Fruit fly (Drosophila melanogaster) whole organism, embryonic: Measurements from ENCODE around the gene ssp3.

ENCODE experiments used
- Ada2b ChIP-seq: fragments of 200-800 bp; sonication (Bioruptor generic); IDR thresholded peaks from 2 replicates; pipeline ENCODE4 v1.3.6; 2022; ENCODE audit warnings: missing biosample characterization, missing genetic modification characterization
- CG10267 ChIP-seq: fragments of 200-800 bp; sonication (Bioruptor generic); optimal IDR thresholded peaks from 2 replicates; lab custom pipeline; 2018; ENCODE audit warnings: missing biosample characterization, mild to moderate bottlenecking, missing genetic modification characterization, moderate library complexity
- CG10543 ChIP-seq: fragments of 200-800 bp; sonication (Bioruptor generic); optimal IDR thresholded peaks from 3 replicates; lab custom pipeline; 2017; ENCODE audit warnings: missing biosample characterization, mild to moderate bottlenecking, missing genetic modification characterization, moderate library complexity
- CG11085 ChIP-seq: fragments of 200-800 bp; sonication (Bioruptor generic); IDR thresholded peaks from 2 replicates; pipeline ENCODE4 v1.3.6; 2022; ENCODE audit warnings: missing biosample characterization, missing genetic modification characterization
- CG11695 ChIP-seq: fragments of 200-800 bp; sonication (Bioruptor generic); IDR thresholded peaks from 3 replicates; pipeline ENCODE4 v1.3.6; 2022; ENCODE audit warnings: missing biosample characterization, missing genetic modification characterization
- CG12236 ChIP-seq: fragments of 200-800 bp; sonication (Bioruptor generic); optimal IDR thresholded peaks from 2 replicates; lab custom pipeline; 2016; ENCODE audit warnings: missing biosample characterization, missing genetic modification characterization
- CG1233 ChIP-seq: fragments of 200-800 bp; sonication (Bioruptor generic); optimal IDR thresholded peaks from 4 replicates; lab custom pipeline; 2018; ENCODE audit warnings: missing biosample characterization, mild to moderate bottlenecking, missing genetic modification characterization
- CG13894 ChIP-seq: fragments of 200-800 bp; sonication (Bioruptor generic); optimal IDR thresholded peaks from 3 replicates; lab custom pipeline; 2018; ENCODE audit warnings: missing biosample characterization, mild to moderate bottlenecking, missing genetic modification characterization, moderate library complexity
- CG14710 ChIP-seq: fragments of 200-800 bp; sonication (Bioruptor generic); optimal IDR thresholded peaks from 3 replicates; lab custom pipeline; 2019; ENCODE audit warnings: missing biosample characterization, mild to moderate bottlenecking, missing genetic modification characterization, moderate library complexity
- CG17829 ChIP-seq: fragments of 200-800 bp; optimal IDR thresholded peaks from 2 replicates; lab custom pipeline; 2019; ENCODE audit warnings: missing biosample characterization, mild to moderate bottlenecking, missing genetic modification characterization, moderate library complexity
- CG18262 ChIP-seq: fragments of 200-800 bp; optimal IDR thresholded peaks from 3 replicates; lab custom pipeline; 2019; ENCODE audit warnings: missing biosample characterization, mild to moderate bottlenecking, missing genetic modification characterization, moderate library complexity
- CG31365 ChIP-seq: fragments of 200-800 bp; sonication (Bioruptor generic); optimal IDR thresholded peaks from 2 replicates; lab custom pipeline; 2018; ENCODE audit warnings: missing biosample characterization, mild to moderate bottlenecking, missing genetic modification characterization
- CG34376 ChIP-seq: fragments of 200-800 bp; sonication (Bioruptor generic); optimal IDR thresholded peaks from 2 replicates; lab custom pipeline; 2018; ENCODE audit warnings: missing biosample characterization, mild to moderate bottlenecking, missing genetic modification characterization
- CG4820 ChIP-seq: fragments of 200-800 bp; sonication (Bioruptor generic); optimal IDR thresholded peaks from 3 replicates; lab custom pipeline; 2016; ENCODE audit warnings: missing biosample characterization, missing genetic modification characterization
- CG6765 ChIP-seq: fragments of 200-800 bp; sonication (Bioruptor generic); optimal IDR thresholded peaks from 3 replicates; lab custom pipeline; 2017; ENCODE audit warnings: missing biosample characterization, mild to moderate bottlenecking, missing genetic modification characterization
- CG7928 ChIP-seq: fragments of 200-800 bp; sonication (Bioruptor generic); optimal IDR thresholded peaks from 2 replicates; lab custom pipeline; 2017; ENCODE audit warnings: missing biosample characterization, mild to moderate bottlenecking, missing genetic modification characterization
- CG8359 ChIP-seq: fragments of 200-800 bp; sonication (Bioruptor generic); optimal IDR thresholded peaks from 2 replicates; lab custom pipeline; 2017; ENCODE audit warnings: missing biosample characterization, mild to moderate bottlenecking, missing genetic modification characterization, borderline replicate concordance
- CG9437 ChIP-seq: fragments of 200-800 bp; sonication (Bioruptor generic); optimal IDR thresholded peaks from 2 replicates; lab custom pipeline; 2018; ENCODE audit warnings: missing biosample characterization, mild to moderate bottlenecking, missing genetic modification characterization
- D19A ChIP-seq: fragments of 200-800 bp; optimal IDR thresholded peaks from 3 replicates; lab custom pipeline; 2019; ENCODE audit warnings: missing biosample characterization, mild to moderate bottlenecking, missing genetic modification characterization, moderate library complexity
- Dll ChIP-seq: fragments of 200-800 bp; sonication (Bioruptor generic); IDR thresholded peaks from 4 replicates; pipeline ENCODE4 v1.3.6; 2022; ENCODE audit warnings: missing biosample characterization, missing genetic modification characterization; ENCODE audit not compliant: partially characterized antibody
- Gsc ChIP-seq: fragments of 200-800 bp; sonication (Bioruptor generic); IDR thresholded peaks from 2 replicates; pipeline ENCODE4 v1.3.6; 2022; ENCODE audit warnings: missing biosample characterization, missing genetic modification characterization
- HHEX ChIP-seq: fragments of 200-800 bp; sonication (Bioruptor generic); optimal IDR thresholded peaks from 3 replicates; lab custom pipeline; 2017; ENCODE audit warnings: missing biosample characterization, mild to moderate bottlenecking, missing genetic modification characterization, missing genetic modification reagents
- HLH54F ChIP-seq: fragments of 200-800 bp; sonication (Bioruptor generic); optimal IDR thresholded peaks from 3 replicates; lab custom pipeline; 2016; ENCODE audit warnings: missing biosample characterization, missing genetic modification characterization
- Meics ChIP-seq: fragments of 200-800 bp; sonication (Bioruptor generic); optimal IDR thresholded peaks from 2 replicates; lab custom pipeline; 2017; ENCODE audit warnings: missing biosample characterization, mild to moderate bottlenecking, missing genetic modification characterization
- Myb ChIP-seq: fragments of 200-800 bp; sonication (Bioruptor generic); optimal IDR thresholded peaks from 2 replicates; lab custom pipeline; 2016; ENCODE audit warnings: missing biosample characterization, missing genetic modification characterization
- Nf-YA ChIP-seq: fragments of 200-800 bp; sonication (Bioruptor generic); IDR thresholded peaks from 2 replicates; pipeline ENCODE4 v1.3.6; 2022; ENCODE audit warnings: missing biosample characterization, missing genetic modification characterization
- Oli ChIP-seq: fragments of 200-800 bp; sonication (Bioruptor generic); optimal IDR thresholded peaks from 2 replicates; lab custom pipeline; 2018; ENCODE audit warnings: missing biosample characterization, mild to moderate bottlenecking, missing genetic modification characterization, moderate library complexity
- Rfx ChIP-seq: fragments of 200-800 bp; sonication (Bioruptor generic); IDR thresholded peaks from 2 replicates; pipeline ENCODE4 v1.3.6; 2022; ENCODE audit warnings: missing biosample characterization, missing genetic modification characterization
- Scr ChIP-seq: fragments of 200-800 bp; sonication (Bioruptor generic); IDR thresholded peaks from 2 replicates; pipeline ENCODE4 v1.3.6; 2022; ENCODE audit warnings: missing biosample characterization, missing genetic modification characterization; ENCODE audit not compliant: partially characterized antibody
- Sry-β ChIP-seq: fragments of 200-800 bp; sonication (Bioruptor generic); optimal IDR thresholded peaks from 2 replicates; lab custom pipeline; 2018; ENCODE audit warnings: missing biosample characterization, mild to moderate bottlenecking, missing genetic modification characterization, moderate library complexity
- Stat92E ChIP-seq, 3 experiments: fragments of >200 bp in 2 of 3; fragments of 200-800 bp in 1 of 3; sonication (Bioruptor generic) in 1 of 3; optimal IDR thresholded peaks; 2 replicates each; lab custom pipeline; 2017 to 2019; ENCODE audit warnings: missing biosample characterization in 3 of 3, missing genetic modification characterization in 3 of 3, mild to moderate bottlenecking in 1 of 3, moderate library complexity in 1 of 3
- ab ChIP-seq: fragments of 200-800 bp; sonication (Bioruptor generic); optimal IDR thresholded peaks from 2 replicates; lab custom pipeline; 2016; ENCODE audit warnings: missing biosample characterization, missing genetic modification characterization
- aop ChIP-seq: fragments of 200-800 bp; sonication (Bioruptor generic); IDR thresholded peaks from 2 replicates; pipeline ENCODE4 v1.3.6; 2022; ENCODE audit warnings: missing biosample characterization, missing genetic modification characterization
- ase ChIP-seq: fragments of 200-800 bp; sonication (Bioruptor generic); IDR thresholded peaks from 3 replicates; pipeline ENCODE4 v1.3.6; 2022; ENCODE audit warnings: missing biosample characterization, missing genetic modification characterization
- br ChIP-seq: fragments of >200 bp; optimal IDR thresholded peaks from 2 replicates; lab custom pipeline; 2017
- cad ChIP-seq: fragments of >200 bp; optimal IDR thresholded peaks from 2 replicates; lab custom pipeline; 2017; ENCODE audit warnings: missing biosample characterization, missing genetic modification characterization
- gcm2 ChIP-seq: fragments of 200-800 bp; sonication (Bioruptor generic); optimal IDR thresholded peaks from 2 replicates; lab custom pipeline; 2016; ENCODE audit warnings: missing biosample characterization, missing genetic modification characterization
- grau ChIP-seq: fragments of 200-800 bp; optimal IDR thresholded peaks from 3 replicates; lab custom pipeline; 2019; ENCODE audit warnings: missing biosample characterization, mild to moderate bottlenecking, missing genetic modification characterization, moderate library complexity
- jigr1 ChIP-seq: fragments of 200-800 bp; sonication (Bioruptor generic); IDR thresholded peaks from 3 replicates; pipeline ENCODE4 v1.3.6; 2022; ENCODE audit warnings: missing biosample characterization, missing genetic modification characterization
- mam ChIP-seq: fragments of 200-800 bp; sonication (Bioruptor generic); optimal IDR thresholded peaks from 3 replicates; lab custom pipeline; 2016; ENCODE audit warnings: missing biosample characterization, missing genetic modification characterization
- nmo ChIP-seq: fragments of 200-800 bp; sonication (Bioruptor generic); optimal IDR thresholded peaks from 2 replicates; lab custom pipeline; 2018; ENCODE audit warnings: missing biosample characterization, mild to moderate bottlenecking, missing genetic modification characterization, moderate library complexity
- pan ChIP-seq, 4 experiments: fragments of >200 bp in 3 of 4; fragments of 200-800 bp in 1 of 4; sonication (Bioruptor generic) in 1 of 4; optimal IDR thresholded peaks in 3 of 4; IDR thresholded peaks in 1 of 4; 2 replicates each; pipeline versions ENCODE4 v1.3.6 to Lab custom; 2017 to 2022; ENCODE audit warnings: missing biosample characterization in 2 of 4, missing genetic modification characterization in 2 of 4, mixed read lengths in 1 of 4
- pros ChIP-seq: fragments of 200-800 bp; sonication (Bioruptor generic); optimal IDR thresholded peaks from 3 replicates; lab custom pipeline; 2019; ENCODE audit warnings: missing biosample characterization, mild to moderate bottlenecking, missing genetic modification characterization, moderate library complexity
- row ChIP-seq: fragments of 200-800 bp; sonication (Bioruptor generic); IDR thresholded peaks from 3 replicates; pipeline ENCODE4 v1.3.6; 2022; ENCODE audit warnings: missing biosample characterization, missing genetic modification characterization
- schlank ChIP-seq: fragments of 200-800 bp; sonication (Bioruptor generic); optimal IDR thresholded peaks from 2 replicates; lab custom pipeline; 2018; ENCODE audit warnings: missing biosample characterization, mild to moderate bottlenecking, missing genetic modification characterization
- tin ChIP-seq: fragments of 200-800 bp; sonication (Bioruptor generic); optimal IDR thresholded peaks from 3 replicates; lab custom pipeline; 2016; ENCODE audit warnings: missing biosample characterization, missing genetic modification characterization
- trem ChIP-seq: fragments of 200-800 bp; optimal IDR thresholded peaks from 3 replicates; lab custom pipeline; 2019; ENCODE audit warnings: missing biosample characterization, mild to moderate bottlenecking, missing genetic modification characterization, moderate library complexity
- unc-4 ChIP-seq: fragments of 200-800 bp; sonication (Bioruptor generic); IDR thresholded peaks from 2 replicates; pipeline ENCODE4 v1.3.6; 2022; ENCODE audit warnings: missing biosample characterization, missing genetic modification characterization; ENCODE audit not compliant: partially characterized antibody

ssp3 gene

DNA sequence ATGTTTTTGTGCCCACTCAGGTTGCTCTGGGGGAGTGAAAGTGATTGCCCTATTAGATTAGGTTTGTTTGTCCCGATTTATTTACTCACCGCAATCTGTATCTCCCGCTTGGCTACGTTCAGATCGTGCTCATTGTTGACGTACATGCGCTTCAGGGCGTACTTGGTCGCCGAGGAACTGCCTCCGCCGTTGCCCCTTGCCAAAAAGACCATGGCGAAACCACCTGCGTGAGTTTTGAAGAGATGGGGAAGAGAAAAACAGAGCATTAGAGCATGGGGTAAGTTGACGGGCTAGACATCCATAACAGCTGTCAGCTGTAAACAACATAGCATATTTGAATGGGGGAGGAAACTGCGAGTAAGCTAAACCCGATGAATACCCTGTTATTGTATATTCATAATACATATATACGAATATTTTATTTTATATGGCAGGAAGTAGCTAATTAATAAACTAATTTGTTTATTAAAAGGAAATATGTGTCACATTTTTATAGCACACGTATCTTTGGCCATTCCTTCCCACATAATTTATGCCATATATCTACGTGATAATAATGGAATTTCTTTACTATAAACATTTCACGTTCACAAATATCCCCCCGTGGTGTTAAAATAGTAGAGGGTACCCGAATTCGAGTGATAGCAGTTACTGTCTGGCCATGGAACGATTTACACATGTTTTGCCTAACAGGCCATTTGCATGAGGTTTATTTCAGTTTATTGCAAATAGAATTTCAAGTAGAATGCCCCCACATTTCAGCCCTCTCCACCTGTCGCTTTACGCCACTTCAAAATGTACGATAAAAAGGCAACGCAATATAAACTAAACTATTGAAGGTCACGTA is 21.8 kb upstream of the ssp3 start (continued):
- TF ChIP-seq trem (no peak), Meics (GFP tag; lab: Kevin White, UChicago) (peak; percentile 53), br (lab: Kevin White, UChicago) (no peak), row (peak; percentile 76), HLH54F (GFP tag; lab: Kevin White, UChicago) (no peak), mam (GFP tag; lab: Kevin White, UChicago) (no peak), CG7928 (no peak), CG11085 (GFP tag; lab: Robert Waterston, UW) (no peak), CG4820 (no peak), grau (tag; lab: Kevin White, UChicago) (peak; percentile 53), CG6765 (GFP tag; lab: Kevin White, UChicago) (no peak), Ada2b (GFP tag; lab: Robert Waterston, UW) (peak; percentile 18; the same call in 1 of the 2 replicates), ase (GFP tag; lab: Robert Waterston, UW) (no peak), CG12236 (GFP tag; lab: Kevin White, UChicago) (no peak), Nf-YA (GFP tag; lab: Robert Waterston, UW) (no peak), HHEX (GFP tag; lab: Kevin White, UChicago) (no peak), CG17829 (tag; lab: Kevin White, UChicago) (peak; percentile 13), cad (no peak), CG11695 (GFP tag; lab: Robert Waterston, UW) (peak; percentile 60; the same call in 2 of the 3 replicates), CG13894 (tag; lab: Kevin White, UChicago) (no peak), CG8359 (no peak), Oli (tag; lab: Kevin White, UChicago) (peak; percentile 28), pros (GFP tag; lab: Kevin White, UChicago) (no peak), jigr1 (GFP tag; lab: Robert Waterston, UW) (no peak), CG34376 (GFP tag; lab: Kevin White, UChicago) (no peak), CG9437 (GFP tag; lab: Kevin White, UChicago) (no peak), CG10267 (no peak), CG14710 (tag; lab: Kevin White, UChicago) (no peak), Myb (GFP tag; lab: Kevin White, UChicago) (no peak), schlank (tag; lab: Kevin White, UChicago) (no peak), CG10543 (peak; percentile 13), tin (GFP tag; lab: Kevin White, UChicago) (no peak), nmo (GFP tag; lab: Kevin White, UChicago) (peak; percentile 26), CG31365 (tag; lab: Kevin White, UChicago) (no peak), ab (no peak), gcm2 (no peak), Sry-β (GFP tag; lab: Kevin White, UChicago) (no peak), CG18262 (tag; lab: Kevin White, UChicago) (no peak), Rfx (GFP tag; lab: Robert Waterston, UW) (peak; percentile 59), Dll (GFP tag; lab: Robert Waterston, UW) (no peak), pan (optimal IDR thresholded peaks at IDR 0.05; lab: Kevin White, UChicago) (peak in 1 of 2 experiments; percentile 16), pan (GFP tag; optimal IDR thresholded peaks at IDR 0.05 in 1 of 2, IDR thresholded peaks at IDR 0.05 in 1 of 2) (peak in 1 of 2 experiments; percentile 10), unc-4 (GFP tag; lab: Robert Waterston, UW) (no peak), Gsc (no peak), aop (GFP tag; lab: Robert Waterston, UW) (no peak), D19A (tag; lab: Kevin White, UChicago) (peak; percentile 21), Stat92E (GFP tag; optimal IDR thresholded peaks at IDR 0.05; lab: Kevin White, UChicago) (no peak), Scr (GFP tag; lab: Robert Waterston, UW) (no peak), CG1233 (no peak)
